Worm (Caenorhabditis elegans): ENCODE results near the gene K09E9.1.
A peak's percentile ranks its signal among the peaks of the same experiment; 100 is the strongest.

The K09E9.1 gene

ce11 chrX:15626119-15626850, 6.0 kb downstream of the K09E9.1 start (continued):
- no peak for TF ChIP-seq lin-35 (GFP tag; optimal IDR thresholded peaks at IDR 0.05)
- TF ChIP-seq nhr-12 (tag; optimal IDR thresholded peaks at IDR 0.05): no peak
- no peak for TF ChIP-seq ceh-90 (tag; optimal IDR thresholded peaks at IDR 0.05)
- peak; percentile 31 for TF ChIP-seq blmp-1 (tag; optimal IDR thresholded peaks at IDR 0.05)
- TF ChIP-seq nhr-19 (GFP tag; conservative IDR thresholded peaks at IDR 0.05): 0 out of 2 replicates have a peak, but pooled peaks have one; percentile 19
- TF ChIP-seq zip-4 (GFP tag; optimal IDR thresholded peaks at IDR 0.05): no peak
- no peak for TF ChIP-seq pax-3 (tag; optimal IDR thresholded peaks at IDR 0.05)
- TF ChIP-seq jun-1 (tag; optimal IDR thresholded peaks at IDR 0.05): no peak
- no peak for TF ChIP-seq efl-1 (optimal IDR thresholded peaks at IDR 0.05)
- TF ChIP-seq efl-1 (GFP tag; optimal IDR thresholded peaks at IDR 0.05 in 1 of 2): no peak
- no peak for TF ChIP-seq fkh-8 (tag; optimal IDR thresholded peaks at IDR 0.05)
- TF ChIP-seq lsy-2 (tag; optimal IDR thresholded peaks at IDR 0.05): no peak

ce11 chrX:15627814-15628213, 7.5 kb downstream of the K09E9.1 start:
- peak; percentile 71 for TF ChIP-seq nhr-85 (tag)
- no peak for TF ChIP-seq nhr-77 (tag; optimal IDR thresholded peaks at IDR 0.05)
- peak; percentile 4 for TF ChIP-seq irx-1 (tag; optimal IDR thresholded peaks at IDR 0.05)
- no peak for TF ChIP-seq elt-3 (tag; optimal IDR thresholded peaks at IDR 0.05)
- TF ChIP-seq mef-2 (tag; optimal IDR thresholded peaks at IDR 0.05): no peak
- no peak for TF ChIP-seq nhr-28 (tag; optimal IDR thresholded peaks at IDR 0.05)
- peak; percentile 86 for TF ChIP-seq lin-14 (GFP tag; optimal IDR thresholded peaks at IDR 0.05)
- TF ChIP-seq ceh-8 (GFP tag; optimal IDR thresholded peaks at IDR 0.05): no peak
- no peak for TF ChIP-seq nhr-11 (tag; optimal IDR thresholded peaks at IDR 0.05)
- no peak for TF ChIP-seq unc-30 (tag; optimal IDR thresholded peaks at IDR 0.05)
- no peak for TF ChIP-seq aha-1 (tag; optimal IDR thresholded peaks at IDR 0.05)
- no peak for TF ChIP-seq lin-35 (GFP tag; optimal IDR thresholded peaks at IDR 0.05)
- no peak for TF ChIP-seq lsy-2 (tag; optimal IDR thresholded peaks at IDR 0.05)
- no peak for TF ChIP-seq xbp-1 (tag; optimal IDR thresholded peaks at IDR 0.05)
- TF ChIP-seq Y116A8C.19 (tag; optimal IDR thresholded peaks at IDR 0.05; ENCODE audit: borderline replicate concordance): no peak
- peak; percentile 31 for TF ChIP-seq lin-39 (tag; optimal IDR thresholded peaks at IDR 0.05)

ce11 chrX:15628945-15629344, 8.6 kb downstream of the K09E9.1 start:
- no peak for TF ChIP-seq tbx-2 (tag; optimal IDR thresholded peaks at IDR 0.05)
- TF ChIP-seq F16B12.6 (tag; optimal IDR thresholded peaks at IDR 0.05): no peak
- no peak for TF ChIP-seq egl-27 (tag; optimal IDR thresholded peaks at IDR 0.05)
- no peak for TF ChIP-seq mab-9 (GFP tag; IDR thresholded peaks at IDR 0.05)
- no peak for TF ChIP-seq irx-1 (tag; optimal IDR thresholded peaks at IDR 0.05)
- TF ChIP-seq nhr-85 (tag): no peak
- no peak for TF ChIP-seq C04F5.9 (tag; optimal IDR thresholded peaks at IDR 0.05)
- TF ChIP-seq aha-1 (tag; optimal IDR thresholded peaks at IDR 0.05): no peak
- TF ChIP-seq nhr-90 (tag; optimal IDR thresholded peaks at IDR 0.05; ENCODE audit: poor library complexity): no peak
- TF ChIP-seq lin-14 (GFP tag; optimal IDR thresholded peaks at IDR 0.05): no peak
- no peak for TF ChIP-seq lir-3 (tag; optimal IDR thresholded peaks at IDR 0.05; ENCODE audit: poor library complexity)
- no peak for TF ChIP-seq sup-37 (GFP tag; optimal IDR thresholded peaks at IDR 0.05)
- no peak for TF ChIP-seq fos-1 (tag; optimal IDR thresholded peaks at IDR 0.05)
- TF ChIP-seq ceh-82 (tag; optimal IDR thresholded peaks at IDR 0.05): no peak
- TF ChIP-seq snu-23 (GFP tag; optimal IDR thresholded peaks at IDR 0.05): no peak

- TF ChIP-seq fkh-8 (tag; optimal IDR thresholded peaks at IDR 0.05) (peak; percentile 6), lin-14 (GFP tag; optimal IDR thresholded peaks at IDR 0.05) (peak; percentile 42), nhr-19 (GFP tag; conservative IDR thresholded peaks at IDR 0.05) (0 out of 2 replicates have a peak, but pooled peaks have one; percentile 4), lin-15B (tag; optimal IDR thresholded peaks at IDR 0.05) (no peak), nhr-71 (tag; optimal IDR thresholded peaks at IDR 0.05) (peak; percentile 40), elt-2 (tag; optimal IDR thresholded peaks at IDR 0.05) (peak; percentile 62), nhr-12 (tag; optimal IDR thresholded peaks at IDR 0.05) (no peak)
Measured at ce11 chrX:15629615-15630014, 9.3 kb downstream of the K09E9.1 start.

Data from whole organism, L1 larva.